Worm (Caenorhabditis elegans) whole organism, young adult: ENCODE data around the gene srw-26.

ENCODE experiments used
- B0019.2 ChIP-seq: fragments of 200-800 bp; sonication (Bioruptor generic); conservative IDR thresholded peaks from 2 replicates; pipeline ENCODE4 v1.3.6; 2022; ENCODE audit warnings: missing genetic modification reagents, missing genetic modification characterization, missing compliant biosample characterization
- D2030.7 ChIP-seq: fragments of 200-800 bp; sonication (Bioruptor generic); IDR thresholded peaks from 2 replicates; pipeline ENCODE4 v1.3.6; 2022; ENCODE audit warnings: missing genetic modification reagents, missing genetic modification characterization, missing compliant biosample characterization
- F33H1.4 ChIP-seq: fragments of 200-800 bp; sonication (Bioruptor generic); IDR thresholded peaks from 2 replicates; pipeline ENCODE4 v1.3.6; 2022; ENCODE audit warnings: missing genetic modification reagents, missing genetic modification characterization, missing compliant biosample characterization
- F37B4.10 ChIP-seq: fragments of 200-800 bp; sonication (Bioruptor generic); IDR thresholded peaks from 2 replicates; pipeline ENCODE4 v1.3.6; 2022; ENCODE audit warnings: missing genetic modification characterization, missing compliant biosample characterization
- K11D2.4 ChIP-seq: fragments of 200-800 bp; sonication (Bioruptor generic); IDR thresholded peaks from 2 replicates; pipeline ENCODE4 v1.3.6; 2022; ENCODE audit warnings: missing genetic modification reagents, missing genetic modification characterization, missing compliant biosample characterization
- T26A5.8 ChIP-seq: sonication (generic microtip); optimal IDR thresholded peaks from 2 replicates; lab custom pipeline; 2016; ENCODE audit warnings: missing genetic modification characterization, missing compliant biosample characterization
- Y56A3A.18 ChIP-seq: fragments of 200-800 bp; sonication (Bioruptor generic); IDR thresholded peaks from 2 replicates; pipeline ENCODE4 v1.3.6; 2022; ENCODE audit warnings: missing genetic modification reagents, missing genetic modification characterization, missing compliant biosample characterization
- Y79H2A.3 ChIP-seq: fragments of 200-800 bp; sonication (Bioruptor generic); conservative IDR thresholded peaks from 2 replicates; pipeline ENCODE4 v1.3.6; 2022; ENCODE audit warnings: missing genetic modification reagents, missing genetic modification characterization, missing compliant biosample characterization
- ama-1 ChIP-seq, 3 experiments: fragments of 150-350 bp in 1 of 3; sonication (generic microtip) in 2 of 3; optimal IDR thresholded peaks; 2 replicates each; lab custom pipeline; 2014 to 2018; ENCODE audit warnings: missing biosample characterization in 2 of 3, missing genetic modification characterization in 2 of 3, missing genetic modification reagents in 2 of 3
- aptf-3 ChIP-seq: fragments of 200-800 bp; sonication (Bioruptor generic); IDR thresholded peaks from 2 replicates; pipeline ENCODE4 v1.3.6; 2022; ENCODE audit warnings: missing genetic modification characterization, missing compliant biosample characterization
- attf-5 ChIP-seq: fragments of 200-800 bp; sonication (Bioruptor generic); optimal IDR thresholded peaks from 2 replicates; lab custom pipeline; 2018; ENCODE audit warnings: mild to moderate bottlenecking, missing genetic modification characterization, missing compliant biosample characterization
- attf-6 ChIP-seq: fragments of 200-800 bp; sonication (Bioruptor generic); IDR thresholded peaks from 2 replicates; pipeline ENCODE4 v1.3.6; 2022; ENCODE audit warnings: missing genetic modification reagents, missing genetic modification characterization, missing compliant biosample characterization
- cebp-1 ChIP-seq, 2 experiments: fragments of 200-800 bp in 1 of 2; sonication (Bioruptor generic) in 1 of 2; sonication (generic microtip) in 1 of 2; IDR thresholded peaks in 1 of 2; optimal IDR thresholded peaks in 1 of 2; 2 replicates each; pipeline versions ENCODE4 v1.3.6 to Lab custom; 2017 to 2022; ENCODE audit warnings: missing compliant biosample characterization in 2 of 2, missing genetic modification characterization in 2 of 2, mild to moderate bottlenecking in 1 of 2, missing genetic modification reagents in 1 of 2, moderate library complexity in 1 of 2
- ceh-100 ChIP-seq: fragments of 200-800 bp; sonication (Bioruptor generic); IDR thresholded peaks from 2 replicates; pipeline ENCODE4 v1.3.6; 2022; ENCODE audit warnings: missing genetic modification reagents, missing genetic modification characterization, missing compliant biosample characterization
- dox-1 ChIP-seq: fragments of 200-800 bp; sonication (Bioruptor generic); IDR thresholded peaks from 2 replicates; pipeline ENCODE4 v1.3.6; 2022; ENCODE audit warnings: missing genetic modification reagents, missing genetic modification characterization, missing compliant biosample characterization
- dpff-1 ChIP-seq: sonication (generic microtip); optimal IDR thresholded peaks from 2 replicates; lab custom pipeline; 2017; ENCODE audit warnings: mild to moderate bottlenecking, missing genetic modification characterization, missing compliant biosample characterization
- efl-1 ChIP-seq: fragments of 150-350 bp; optimal IDR thresholded peaks from 2 replicates; lab custom pipeline; 2014; ENCODE audit warnings: missing biosample characterization, missing genetic modification reagents, missing genetic modification characterization
- ekl-4 ChIP-seq: fragments of 200-800 bp; sonication (Bioruptor generic); IDR thresholded peaks from 2 replicates; pipeline ENCODE4 v1.3.6; 2022; ENCODE audit warnings: missing genetic modification reagents, missing genetic modification characterization, missing compliant biosample characterization
- let-526 ChIP-seq: fragments of 200-800 bp; sonication (Bioruptor generic); IDR thresholded peaks from 2 replicates; pipeline ENCODE4 v1.3.6; 2022; ENCODE audit warnings: missing genetic modification reagents, missing genetic modification characterization, missing compliant biosample characterization
- let-607 ChIP-seq, 2 experiments: fragments of 200-800 bp in 1 of 2; sonication (Bioruptor generic) in 1 of 2; sonication (generic microtip) in 1 of 2; optimal IDR thresholded peaks; 2 replicates each; lab custom pipeline; 2016 to 2018; ENCODE audit warnings: mild to moderate bottlenecking in 2 of 2, missing compliant biosample characterization in 2 of 2, missing genetic modification characterization in 2 of 2, moderate library complexity in 2 of 2, missing genotype in 1 of 2
- lin-26 ChIP-seq: fragments of 200-800 bp; sonication (Bioruptor generic); IDR thresholded peaks from 2 replicates; pipeline ENCODE4 v1.3.6; 2022; ENCODE audit warnings: missing genetic modification reagents, missing genetic modification characterization, missing compliant biosample characterization
- lin-35 ChIP-seq, 3 experiments: fragments of 150-350 bp in 2 of 3; sonication (generic microtip) in 1 of 3; optimal IDR thresholded peaks; 2 replicates each; lab custom pipeline; 2014 to 2018; ENCODE audit warnings: missing biosample characterization in 3 of 3, missing genetic modification characterization in 3 of 3, missing genetic modification reagents in 3 of 3
- lin-54 ChIP-seq: fragments of 200-800 bp; sonication (Bioruptor generic); optimal IDR thresholded peaks from 2 replicates; lab custom pipeline; 2018; ENCODE audit warnings: mild to moderate bottlenecking, missing genetic modification characterization, missing compliant biosample characterization
- lir-1 ChIP-seq: fragments of 200-800 bp; sonication (Bioruptor generic); conservative IDR thresholded peaks from 2 replicates; pipeline ENCODE4 v1.3.6; 2022; ENCODE audit warnings: missing genetic modification reagents, missing genetic modification characterization, missing compliant biosample characterization
- lsl-1 ChIP-seq: fragments of 200-800 bp; sonication (Bioruptor generic); optimal IDR thresholded peaks from 2 replicates; lab custom pipeline; 2018; ENCODE audit warnings: mild to moderate bottlenecking, missing genetic modification characterization, moderate library complexity, missing compliant biosample characterization
- lsy-27 ChIP-seq: sonication (generic microtip); optimal IDR thresholded peaks from 2 replicates; lab custom pipeline; 2017; ENCODE audit warnings: missing genetic modification characterization, mild to moderate bottlenecking, missing compliant biosample characterization, antibody characterized with exemption, missing genotype, borderline replicate concordance; ENCODE audit not compliant: insufficient read depth
- madf-10 ChIP-seq: sonication (generic microtip); optimal IDR thresholded peaks from 2 replicates; lab custom pipeline; 2016; ENCODE audit warnings: mild to moderate bottlenecking, missing genetic modification characterization, missing compliant biosample characterization
- madf-6 ChIP-seq: fragments of 200-800 bp; sonication (Bioruptor generic); IDR thresholded peaks from 2 replicates; pipeline ENCODE4 v1.3.6; 2022; ENCODE audit warnings: missing genetic modification reagents, missing genetic modification characterization, missing compliant biosample characterization
- mxl-1 ChIP-seq: sonication (generic microtip); optimal IDR thresholded peaks from 2 replicates; lab custom pipeline; 2016; ENCODE audit warnings: missing genetic modification characterization, missing compliant biosample characterization
- nhr-90 ChIP-seq: sonication (generic microtip); optimal IDR thresholded peaks from 2 replicates; lab custom pipeline; 2016; ENCODE audit warnings: missing genotype, mild to moderate bottlenecking, missing genetic modification characterization, missing compliant biosample characterization
- pbrm-1 ChIP-seq: fragments of 200-800 bp; sonication (Bioruptor generic); IDR thresholded peaks from 2 replicates; pipeline ENCODE4 v1.3.6; 2022; ENCODE audit warnings: missing genetic modification reagents, missing genetic modification characterization, missing compliant biosample characterization
- pha-4 ChIP-seq: fragments of 150-350 bp; sonication (generic microtip); optimal IDR thresholded peaks from 2 replicates; lab custom pipeline; 2014; ENCODE audit warnings: missing biosample characterization, missing genetic modification reagents, missing genetic modification characterization
- rcor-1 ChIP-seq: fragments of 200-800 bp; sonication (Bioruptor generic); IDR thresholded peaks from 2 replicates; pipeline ENCODE4 v1.3.6; 2022; ENCODE audit warnings: missing genetic modification reagents, missing genetic modification characterization, missing compliant biosample characterization
- rec-8 ChIP-seq, 2 experiments: sonication (generic microtip); optimal IDR thresholded peaks; 2 replicates each; lab custom pipeline; 2016; ENCODE audit warnings: mild to moderate bottlenecking in 2 of 2, missing genetic modification characterization in 2 of 2, missing genetic modification reagents in 2 of 2, missing genotype in 2 of 2, missing biosample characterization in 1 of 2, missing compliant biosample characterization in 1 of 2, moderate library complexity in 1 of 2
- repo-1 ChIP-seq: sonication (generic microtip); optimal IDR thresholded peaks from 2 replicates; lab custom pipeline; 2017; ENCODE audit warnings: mild to moderate bottlenecking, missing genetic modification characterization, missing compliant biosample characterization
- snpc-1.3 ChIP-seq: sonication (generic microtip); optimal IDR thresholded peaks from 2 replicates; lab custom pipeline; 2017; ENCODE audit warnings: missing genetic modification characterization, mild to moderate bottlenecking, missing compliant biosample characterization, antibody characterized with exemption, moderate library complexity, missing genotype, missing genetic modification reagents; ENCODE audit not compliant: insufficient read depth
- sptf-2 ChIP-seq: fragments of 200-800 bp; sonication (Bioruptor generic); optimal IDR thresholded peaks from 2 replicates; lab custom pipeline; 2018; ENCODE audit warnings: mild to moderate bottlenecking, missing genetic modification characterization, missing compliant biosample characterization
- tbp1 ChIP-seq: fragments of 200-800 bp; sonication (Bioruptor generic); optimal IDR thresholded peaks from 2 replicates; lab custom pipeline; 2018; ENCODE audit warnings: mild to moderate bottlenecking, missing genetic modification characterization, missing compliant biosample characterization
- unc-62 ChIP-seq: fragments of 150-350 bp; optimal IDR thresholded peaks from 2 replicates; lab custom pipeline; 2014; ENCODE audit warnings: missing biosample characterization, missing genetic modification reagents, missing genetic modification characterization
- zfh-2 ChIP-seq: fragments of 200-800 bp; sonication (Bioruptor generic); conservative IDR thresholded peaks from 2 replicates; pipeline ENCODE4 v1.3.6; 2022; ENCODE audit warnings: missing genetic modification reagents, missing genetic modification characterization, missing compliant biosample characterization
- zim-3 ChIP-seq: sonication (generic microtip); optimal IDR thresholded peaks from 2 replicates; lab custom pipeline; 2017; ENCODE audit warnings: mild to moderate bottlenecking, missing genetic modification characterization, moderate library complexity, missing compliant biosample characterization
- ztf-22 ChIP-seq: fragments of 200-800 bp; sonication (Bioruptor generic); optimal IDR thresholded peaks from 2 replicates; lab custom pipeline; 2018; ENCODE audit warnings: mild to moderate bottlenecking, missing genetic modification characterization, moderate library complexity, missing compliant biosample characterization
- ztf-25 ChIP-seq: fragments of 200-800 bp; sonication (Bioruptor generic); IDR thresholded peaks from 2 replicates; pipeline ENCODE4 v1.3.6; 2022; ENCODE audit warnings: missing genetic modification reagents, missing genetic modification characterization, missing compliant biosample characterization
- ztf-3 ChIP-seq: fragments of 200-800 bp; sonication (Bioruptor generic); optimal IDR thresholded peaks from 2 replicates; lab custom pipeline; 2018; ENCODE audit warnings: mild to moderate bottlenecking, missing genetic modification characterization, missing compliant biosample characterization

srw-26 gene

DNA sequence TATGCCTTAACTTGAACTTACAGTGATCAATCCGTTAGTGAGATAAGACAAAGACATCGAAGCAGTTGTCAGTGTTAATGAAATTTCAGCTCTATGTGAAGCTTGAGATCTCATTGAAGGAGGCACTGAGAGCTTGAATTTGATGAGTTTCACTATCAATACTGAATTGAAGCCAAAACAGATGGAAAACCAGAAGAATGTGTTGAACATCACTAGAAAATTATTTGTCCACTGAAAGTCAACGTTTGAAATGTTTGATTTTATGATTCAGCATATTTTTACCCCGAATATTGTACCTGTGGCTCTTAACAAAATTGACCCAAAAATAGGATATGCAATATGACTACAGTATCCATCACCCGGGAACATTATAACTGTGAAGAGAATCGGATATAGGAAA lies 38.5 kb upstream of the srw-26 start:
- TF ChIP-seq F37B4.10 (GFP tag; lab: Robert Waterston, UW) (no peak), attf-5 (GFP tag; lab: Kevin White, UChicago) (no peak), madf-10 (tag; lab: Kevin White, UChicago) (no peak), repo-1 (no peak), snpc-1.3 (no peak), lin-35 (GFP tag; optimal IDR thresholded peaks at IDR 0.05; lab: Kevin White, UChicago) (no peak), ekl-4 (GFP tag; lab: Robert Waterston, UW) (no peak), let-526 (no peak), cebp-1 (GFP tag; IDR thresholded peaks at IDR 0.05; lab: Robert Waterston, UW) (no peak), cebp-1 (tag; optimal IDR thresholded peaks at IDR 0.05; lab: Kevin White, UChicago) (no peak), T26A5.8 (tag; lab: Kevin White, UChicago) (no peak), aptf-3 (GFP tag; lab: Robert Waterston, UW) (no peak), ama-1 (optimal IDR thresholded peaks at IDR 0.05; lab: Kevin White, UChicago) (no peak), ama-1 (GFP tag; optimal IDR thresholded peaks at IDR 0.05; lab: Kevin White, UChicago) (no peak), lsy-27 (tag; lab: Kevin White, UChicago) (no peak), B0019.2 (no peak), ztf-25 (GFP tag; lab: Robert Waterston, UW) (no peak), lin-26 (GFP tag; lab: Robert Waterston, UW) (no peak), Y79H2A.3 (no peak)
- TF ChIP-seq, all 124 proteins: peak for 0

DNA sequence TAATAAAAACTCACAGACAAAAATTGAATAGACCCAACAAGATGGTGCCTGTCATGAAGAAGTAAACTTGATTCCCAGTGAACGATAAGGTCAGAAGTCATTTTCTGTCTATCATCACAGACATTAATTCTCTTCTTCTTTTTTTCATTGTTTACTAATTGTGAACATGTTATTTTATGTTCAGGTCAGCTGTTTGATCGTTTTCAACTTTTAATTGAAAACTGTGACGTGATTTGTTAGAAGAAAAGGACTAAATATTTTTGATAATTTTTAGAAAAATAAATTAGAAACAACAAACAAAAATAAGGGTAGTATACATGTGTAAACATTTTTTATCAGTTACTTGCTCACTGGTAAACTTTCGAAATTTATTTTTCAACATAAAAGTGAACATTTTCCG lies 37.4 kb upstream of the srw-26 start, which contains the start of gene F36G9.7:
F36G9.7 (minus strand) TSS at position 101 of the 400 bp plus-strand sequence.
- no peak for TF ChIP-seq unc-62 (GFP tag; lab: Kevin White, UChicago)
- no peak for TF ChIP-seq rcor-1 (GFP tag; lab: Robert Waterston, UW)
- no peak for TF ChIP-seq tbp1 (GFP tag; lab: Kevin White, UChicago)
- TF ChIP-seq sptf-2 (GFP tag; lab: Kevin White, UChicago): no peak
- no peak for TF ChIP-seq Y79H2A.3
- no peak for TF ChIP-seq F33H1.4 (GFP tag; lab: Robert Waterston, UW)
- no peak for TF ChIP-seq madf-6 (GFP tag; lab: Robert Waterston, UW)
- TF ChIP-seq pha-4 (tag; lab: Kevin White, UChicago): no peak
- TF ChIP-seq dox-1: no peak
- no peak for TF ChIP-seq dpff-1 (tag; lab: Kevin White, UChicago)
- no peak for TF ChIP-seq mxl-1 (tag; lab: Kevin White, UChicago)
- no peak for TF ChIP-seq efl-1
- TF ChIP-seq K11D2.4 (GFP tag; lab: Robert Waterston, UW): no peak
- TF ChIP-seq nhr-90: no peak
- no peak for TF ChIP-seq zim-3 (tag; lab: Kevin White, UChicago)
- TF ChIP-seq lin-54 (GFP tag; lab: Kevin White, UChicago): no peak

- TF ChIP-seq pha-4 (tag; lab: Kevin White, UChicago): no peak
- no peak for TF ChIP-seq ztf-3 (GFP tag; lab: Kevin White, UChicago)
- TF ChIP-seq attf-6 (GFP tag; lab: Robert Waterston, UW): no peak
- no peak for TF ChIP-seq let-607 (tag; optimal IDR thresholded peaks at IDR 0.05; lab: Kevin White, UChicago)
- TF ChIP-seq pbrm-1 (GFP tag; lab: Robert Waterston, UW): no peak
- no peak for TF ChIP-seq lir-1 (GFP tag; lab: Robert Waterston, UW)
- TF ChIP-seq T26A5.8 (tag; lab: Kevin White, UChicago): no peak
- no peak for TF ChIP-seq ztf-25 (GFP tag; lab: Robert Waterston, UW)
- no peak for TF ChIP-seq D2030.7
- TF ChIP-seq lin-26 (GFP tag; lab: Robert Waterston, UW): no peak
- TF ChIP-seq attf-5 (GFP tag; lab: Kevin White, UChicago): no peak
- no peak for TF ChIP-seq dpff-1 (tag; lab: Kevin White, UChicago)
- TF ChIP-seq zfh-2 (GFP tag; lab: Robert Waterston, UW): no peak
- no peak for TF ChIP-seq ceh-100 (GFP tag; lab: Robert Waterston, UW)
- TF ChIP-seq rec-8 (tag; optimal IDR thresholded peaks at IDR 0.05; lab: Kevin White, UChicago): no peak
- no peak for TF ChIP-seq K11D2.4 (GFP tag; lab: Robert Waterston, UW)
- TF ChIP-seq Y56A3A.18: no peak
- no peak for TF ChIP-seq ztf-22 (GFP tag; lab: Kevin White, UChicago)
- no peak for TF ChIP-seq lsl-1 (GFP tag; lab: Kevin White, UChicago)
Observed at ce11 chrV:15967542-15967941, 35.3 kb upstream of the srw-26 start, which contains the start of gene sri-1. Gene sri-1 (minus strand): TSS chrV:15967642.
